Worm (Caenorhabditis elegans) whole organism, mixed stage, embryonic: Measurements from ENCODE around the gene Y48A6B.3.

Source experiments
- M03D4.4 ChIP-seq: sonication (generic microtip); optimal IDR thresholded peaks from 2 replicates; lab custom pipeline; 2017; ENCODE audit warnings: mild to moderate bottlenecking, missing genetic modification characterization, missing compliant biosample characterization
- bed-3 ChIP-seq: fragments of 200-800 bp; sonication (Bioruptor generic); optimal IDR thresholded peaks from 3 replicates; lab custom pipeline; 2018; ENCODE audit warnings: mild to moderate bottlenecking, missing genetic modification characterization, moderate library complexity, missing compliant biosample characterization
- blmp-1 ChIP-seq: fragments of 150-350 bp; optimal IDR thresholded peaks from 2 replicates; lab custom pipeline; 2014; ENCODE audit warnings: missing biosample characterization, missing genetic modification characterization
- ceh-39 ChIP-seq: fragments of 150-350 bp; optimal IDR thresholded peaks from 2 replicates; lab custom pipeline; 2014; ENCODE audit warnings: missing biosample characterization, missing genetic modification characterization
- ceh-43 ChIP-seq: fragments of 200-800 bp; sonication (Bioruptor generic); optimal IDR thresholded peaks from 2 replicates; lab custom pipeline; 2018; ENCODE audit warnings: mild to moderate bottlenecking, missing genetic modification characterization, moderate library complexity, missing compliant biosample characterization
- ceh-83 ChIP-seq: fragments of 200-800 bp; sonication (Bioruptor generic); optimal IDR thresholded peaks from 2 replicates; lab custom pipeline; 2018; ENCODE audit warnings: mild to moderate bottlenecking, missing genetic modification characterization, missing compliant biosample characterization
- cnd-1 ChIP-seq: fragments of 200-800 bp; sonication (Bioruptor generic); optimal IDR thresholded peaks from 2 replicates; lab custom pipeline; 2018; ENCODE audit warnings: mild to moderate bottlenecking, missing genetic modification characterization, missing compliant biosample characterization
- drap-1 ChIP-seq: fragments of 200-800 bp; sonication (Bioruptor generic); optimal IDR thresholded peaks from 3 replicates; lab custom pipeline; 2018; ENCODE audit warnings: mild to moderate bottlenecking, missing genetic modification characterization, missing compliant biosample characterization
- elt-3 ChIP-seq: fragments of 150-350 bp; optimal IDR thresholded peaks from 2 replicates; lab custom pipeline; 2014; ENCODE audit warnings: missing biosample characterization, missing genetic modification characterization
- flh-1 ChIP-seq: fragments of 200-800 bp; sonication (Bioruptor generic); optimal IDR thresholded peaks from 2 replicates; lab custom pipeline; 2018; ENCODE audit warnings: mild to moderate bottlenecking, missing genetic modification characterization, moderate library complexity, missing compliant biosample characterization
- ham-2 ChIP-seq: fragments of 200-800 bp; sonication (Bioruptor generic); optimal IDR thresholded peaks from 2 replicates; lab custom pipeline; 2018; ENCODE audit warnings: mild to moderate bottlenecking, missing genetic modification characterization, missing compliant biosample characterization
- hlh-1 ChIP-seq: fragments of 150-350 bp; optimal IDR thresholded peaks from 2 replicates; lab custom pipeline; 2014; ENCODE audit warnings: missing biosample characterization, missing genetic modification reagents, missing genetic modification characterization
- lin-13 ChIP-seq: fragments of 150-350 bp; optimal IDR thresholded peaks from 2 replicates; lab custom pipeline; 2014; ENCODE audit warnings: missing biosample characterization, missing genetic modification characterization
- lin-32 ChIP-seq: fragments of 200-800 bp; sonication (Bioruptor generic); optimal IDR thresholded peaks from 2 replicates; lab custom pipeline; 2018; ENCODE audit warnings: mild to moderate bottlenecking, missing genetic modification characterization, missing compliant biosample characterization
- lsy-2 ChIP-seq: fragments of 150-350 bp; optimal IDR thresholded peaks from 2 replicates; lab custom pipeline; 2014; ENCODE audit warnings: missing biosample characterization, missing genetic modification characterization
- mab-5 ChIP-seq: fragments of 150-350 bp; optimal IDR thresholded peaks from 2 replicates; lab custom pipeline; 2014; ENCODE audit warnings: missing biosample characterization, missing genetic modification characterization
- mep-1 ChIP-seq: fragments of 150-350 bp; optimal IDR thresholded peaks from 2 replicates; lab custom pipeline; 2017; ENCODE audit warnings: missing biosample characterization, missing genetic modification reagents, missing genetic modification characterization, inconsistent platforms
- mls-2 ChIP-seq: sonication (generic microtip); optimal IDR thresholded peaks from 2 replicates; lab custom pipeline; 2016; ENCODE audit warnings: mild to moderate bottlenecking, missing genetic modification characterization, moderate library complexity, missing compliant biosample characterization
- nhr-12 ChIP-seq: fragments of 150-350 bp; optimal IDR thresholded peaks from 2 replicates; lab custom pipeline; 2014; ENCODE audit warnings: missing biosample characterization, missing genetic modification characterization
- nhr-2 ChIP-seq: fragments of 150-350 bp; optimal IDR thresholded peaks from 2 replicates; lab custom pipeline; 2014; ENCODE audit warnings: missing biosample characterization, missing genetic modification characterization
- nhr-237 ChIP-seq: fragments of 150-350 bp; optimal IDR thresholded peaks from 2 replicates; lab custom pipeline; 2014; ENCODE audit warnings: missing biosample characterization, missing genetic modification characterization
- nhr-28 ChIP-seq: fragments of 150-350 bp; optimal IDR thresholded peaks from 2 replicates; lab custom pipeline; 2014; ENCODE audit warnings: missing biosample characterization, missing genetic modification characterization
- nhr-76 ChIP-seq: sonication (generic microtip); optimal IDR thresholded peaks from 2 replicates; lab custom pipeline; 2017; ENCODE audit warnings: missing biosample characterization, missing genetic modification characterization
- pha-4 ChIP-seq: fragments of 150-350 bp; optimal IDR thresholded peaks from 2 replicates; lab custom pipeline; 2018; ENCODE audit warnings: missing biosample characterization, missing genetic modification reagents, missing genetic modification characterization
- sem-2 ChIP-seq: fragments of 200-800 bp; sonication (Bioruptor generic); optimal IDR thresholded peaks from 2 replicates; lab custom pipeline; 2018; ENCODE audit warnings: mild to moderate bottlenecking, missing genetic modification characterization, missing compliant biosample characterization
- snpc-4 ChIP-seq: fragments of 150-350 bp; optimal IDR thresholded peaks from 2 replicates; lab custom pipeline; 2014; ENCODE audit warnings: missing biosample characterization, missing genetic modification characterization
- sptf-1 ChIP-seq: sonication (generic microtip); optimal IDR thresholded peaks from 2 replicates; lab custom pipeline; 2017; ENCODE audit warnings: mild to moderate bottlenecking, missing genetic modification characterization, moderate library complexity, missing compliant biosample characterization
- tbx-8 ChIP-seq: fragments of 200-800 bp; sonication (Bioruptor generic); optimal IDR thresholded peaks from 2 replicates; lab custom pipeline; 2018; ENCODE audit warnings: mild to moderate bottlenecking, missing genetic modification characterization, moderate library complexity, missing compliant biosample characterization
- unc-120 ChIP-seq: sonication (generic microtip); optimal IDR thresholded peaks from 2 replicates; lab custom pipeline; 2017; ENCODE audit warnings: missing genetic modification characterization, missing compliant biosample characterization; ENCODE audit not compliant: poor library complexity, severe bottlenecking
- unc-39 ChIP-seq: fragments of 150-350 bp; optimal IDR thresholded peaks from 2 replicates; lab custom pipeline; 2014; ENCODE audit warnings: missing biosample characterization, missing genetic modification characterization
- zip-8 ChIP-seq: fragments of 150-350 bp; optimal IDR thresholded peaks from 2 replicates; lab custom pipeline; 2014; ENCODE audit warnings: missing biosample characterization, missing genetic modification characterization
- ztf-11 ChIP-seq: fragments of 150-350 bp; optimal IDR thresholded peaks from 2 replicates; lab custom pipeline; 2014; ENCODE audit warnings: missing biosample characterization, missing genetic modification characterization

Y48A6B.3 gene

ce11 chrIII:10976580-10976979 lies 31.4 kb upstream of the Y48A6B.3 start:
- TF ChIP-seq ztf-11 (no peak), sptf-1 (tag; lab: Kevin White, UChicago) (no peak), ham-2 (GFP tag; lab: Kevin White, UChicago) (no peak), unc-120 (tag; lab: Kevin White, UChicago) (no peak), nhr-237 (tag; lab: Kevin White, UChicago) (no peak), lin-13 (tag; lab: Kevin White, UChicago) (no peak), ceh-39 (tag; lab: Kevin White, UChicago) (no peak), cnd-1 (tag; lab: Kevin White, UChicago) (no peak), mab-5 (no peak), lin-32 (no peak), lsy-2 (tag; lab: Kevin White, UChicago) (no peak), elt-3 (tag; lab: Kevin White, UChicago) (no peak), ceh-43 (GFP tag; lab: Kevin White, UChicago) (no peak), mep-1 (tag; lab: Kevin White, UChicago) (no peak), nhr-28 (tag; lab: Kevin White, UChicago) (no peak), bed-3 (GFP tag; lab: Kevin White, UChicago) (no peak), mls-2 (tag; lab: Kevin White, UChicago) (no peak), zip-8 (tag; lab: Kevin White, UChicago) (no peak), pha-4 (tag; lab: Kevin White, UChicago) (no peak), hlh-1 (tag; lab: Kevin White, UChicago) (no peak)

- TF ChIP-seq hlh-1 (tag; lab: Kevin White, UChicago) (no peak), nhr-28 (tag; lab: Kevin White, UChicago) (no peak), drap-1 (GFP tag; lab: Kevin White, UChicago) (no peak), nhr-12 (no peak), cnd-1 (tag; lab: Kevin White, UChicago) (no peak), lin-32 (no peak), ceh-43 (GFP tag; lab: Kevin White, UChicago) (no peak), nhr-237 (tag; lab: Kevin White, UChicago) (no peak), blmp-1 (tag; lab: Kevin White, UChicago) (no peak), pha-4 (tag; lab: Kevin White, UChicago) (no peak), bed-3 (GFP tag; lab: Kevin White, UChicago) (no peak), nhr-76 (tag; lab: Kevin White, UChicago) (no peak), ham-2 (GFP tag; lab: Kevin White, UChicago) (no peak), ztf-11 (no peak), flh-1 (GFP tag; lab: Kevin White, UChicago) (no peak), mab-5 (no peak), nhr-2 (no peak), zip-8 (tag; lab: Kevin White, UChicago) (no peak), M03D4.4 (tag; lab: Kevin White, UChicago) (no peak), lin-13 (tag; lab: Kevin White, UChicago) (no peak)
These were observed 26.5 kb upstream of the Y48A6B.3 start for ce11 chrIII:10981555-10981954.

- TF ChIP-seq unc-39 (no peak), snpc-4 (tag; lab: Kevin White, UChicago) (no peak), mep-1 (tag; lab: Kevin White, UChicago) (no peak), tbx-8 (GFP tag; lab: Kevin White, UChicago) (no peak), drap-1 (GFP tag; lab: Kevin White, UChicago) (no peak), lin-13 (tag; lab: Kevin White, UChicago) (no peak), zip-8 (tag; lab: Kevin White, UChicago) (no peak), flh-1 (GFP tag; lab: Kevin White, UChicago) (no peak), cnd-1 (tag; lab: Kevin White, UChicago) (no peak), ceh-43 (GFP tag; lab: Kevin White, UChicago) (no peak), nhr-12 (no peak), mab-5 (no peak), sptf-1 (tag; lab: Kevin White, UChicago) (no peak), ham-2 (GFP tag; lab: Kevin White, UChicago) (no peak), hlh-1 (tag; lab: Kevin White, UChicago) (no peak), nhr-2 (no peak), ceh-39 (tag; lab: Kevin White, UChicago) (no peak)
These were observed 24.9 kb upstream of the Y48A6B.3 start, which contains the start of gene col-92 for ce11 chrIII:10983153-10983552. Gene col-92 (minus strand): TSS chrIII:10983253.

- no peak for TF ChIP-seq zip-8 (tag; lab: Kevin White, UChicago)
- no peak for TF ChIP-seq ham-2 (GFP tag; lab: Kevin White, UChicago)
- no peak for TF ChIP-seq drap-1 (GFP tag; lab: Kevin White, UChicago)
- TF ChIP-seq nhr-76 (tag; lab: Kevin White, UChicago): no peak
- no peak for TF ChIP-seq mep-1 (tag; lab: Kevin White, UChicago)
- TF ChIP-seq lin-13 (tag; lab: Kevin White, UChicago): no peak
- TF ChIP-seq unc-120 (tag; lab: Kevin White, UChicago): no peak
- no peak for TF ChIP-seq sptf-1 (tag; lab: Kevin White, UChicago)
- TF ChIP-seq elt-3 (tag; lab: Kevin White, UChicago): no peak
- TF ChIP-seq unc-39: no peak
- TF ChIP-seq ceh-43 (GFP tag; lab: Kevin White, UChicago): no peak
- TF ChIP-seq sem-2 (GFP tag; lab: Kevin White, UChicago): no peak
- no peak for TF ChIP-seq ztf-11
- no peak for TF ChIP-seq ceh-83 (GFP tag; lab: Kevin White, UChicago)
- TF ChIP-seq ceh-39 (tag; lab: Kevin White, UChicago): no peak
- no peak for TF ChIP-seq bed-3 (GFP tag; lab: Kevin White, UChicago)
These were observed 22.4 kb upstream of the Y48A6B.3 start, which contains the start of gene col-93 for ce11 chrIII:10985559-10986036. Gene col-93 (minus strand): TSS chrIII:10985609.
